Worm (Caenorhabditis elegans) whole organism, L4 larva: ENCODE measurements around the gene F33G12.3.
A peak's percentile ranks its signal among the peaks of the same experiment; 100 is the strongest.

Source experiments
- F44E2.7 ChIP-seq: fragments of 200-800 bp; sonication (Bioruptor generic); IDR thresholded peaks from 2 replicates; pipeline ENCODE4 v2.1.2; 2022; ENCODE audit warnings: missing genetic modification characterization, missing compliant biosample characterization
- T26A8.4 ChIP-seq: fragments of 200-800 bp; sonication (Bioruptor generic); IDR thresholded peaks from 2 replicates; pipeline ENCODE4 v1.3.6; 2022; ENCODE audit warnings: missing genetic modification characterization, missing compliant biosample characterization
- Y5F2A.4 ChIP-seq: fragments of 200-800 bp; sonication (Bioruptor generic); optimal IDR thresholded peaks from 2 replicates; lab custom pipeline; 2018; ENCODE audit warnings: mild to moderate bottlenecking, missing genetic modification characterization, missing compliant biosample characterization
- ZK337.2 ChIP-seq: fragments of 200-800 bp; sonication (Bioruptor generic); IDR thresholded peaks from 2 replicates; pipeline ENCODE4 v1.3.6; 2022; ENCODE audit warnings: missing genetic modification reagents, missing genetic modification characterization, missing compliant biosample characterization
- ZK546.5 ChIP-seq, 2 experiments: sonication (generic microtip); optimal IDR thresholded peaks; 2 replicates each; lab custom pipeline; 2017; ENCODE audit warnings: missing biosample characterization in 2 of 2, missing genetic modification characterization in 2 of 2
- aha-1 ChIP-seq: fragments of 150-350 bp; peaks from one replicate; lab custom pipeline; 2014; ENCODE audit warnings: missing biosample characterization, missing genetic modification characterization
- aly-2 ChIP-seq: sonication (generic microtip); optimal IDR thresholded peaks from 2 replicates; lab custom pipeline; 2018; ENCODE audit warnings: missing biosample characterization, missing genetic modification characterization
- ama-1 ChIP-seq: fragments of 150-350 bp; optimal IDR thresholded peaks from 2 replicates; lab custom pipeline; 2014; ENCODE audit warnings: inconsistent platforms, mixed read lengths
- arid-1 ChIP-seq: fragments of 200-800 bp; sonication (Bioruptor generic); conservative IDR thresholded peaks from 2 replicates; pipeline ENCODE4 v1.3.6; 2022; ENCODE audit warnings: missing genetic modification reagents, missing genetic modification characterization, missing compliant biosample characterization
- ceh-20 ChIP-seq: fragments of 200-800 bp; sonication (Bioruptor generic); IDR thresholded peaks from 2 replicates; pipeline ENCODE4 v1.3.6; 2022; ENCODE audit warnings: missing genetic modification reagents, missing genetic modification characterization, missing compliant biosample characterization
- ceh-32 ChIP-seq: sonication (generic microtip); optimal IDR thresholded peaks from 2 replicates; lab custom pipeline; 2016; ENCODE audit warnings: mild to moderate bottlenecking, missing genetic modification characterization, missing compliant biosample characterization; ENCODE audit not compliant: poor library complexity
- ces-1 ChIP-seq: fragments of 150-350 bp; sonication (generic microtip); optimal IDR thresholded peaks from 4 replicates; lab custom pipeline; 2014; ENCODE audit warnings: missing biosample characterization, missing genetic modification reagents, missing genetic modification characterization
- cey-2 ChIP-seq: sonication (generic microtip); optimal IDR thresholded peaks from 3 replicates; lab custom pipeline; 2017; ENCODE audit warnings: missing genetic modification characterization, mild to moderate bottlenecking, missing compliant biosample characterization, antibody characterized with exemption, borderline replicate concordance; ENCODE audit not compliant: insufficient read depth
- ctbp-1 ChIP-seq: fragments of 200-800 bp; sonication (Bioruptor generic); IDR thresholded peaks from 2 replicates; pipeline ENCODE4 v1.3.6; 2022; ENCODE audit warnings: missing genetic modification reagents, missing genetic modification characterization, missing compliant biosample characterization
- daf-12 ChIP-seq: fragments of 150-350 bp; optimal IDR thresholded peaks from 2 replicates; lab custom pipeline; 2014; ENCODE audit warnings: missing biosample characterization, missing genetic modification reagents, missing genetic modification characterization
- daf-19 ChIP-seq: fragments of 200-800 bp; sonication (Bioruptor generic); conservative IDR thresholded peaks from 2 replicates; pipeline ENCODE4 v1.3.6; 2022; ENCODE audit warnings: missing genetic modification characterization, missing compliant biosample characterization
- dmd-6 ChIP-seq: fragments of 200-800 bp; sonication (Bioruptor generic); IDR thresholded peaks from 2 replicates; pipeline ENCODE4 v1.3.6; 2022; ENCODE audit warnings: missing genetic modification reagents, missing genetic modification characterization, missing compliant biosample characterization
- duxl-1 ChIP-seq: sonication (generic microtip); optimal IDR thresholded peaks from 2 replicates; lab custom pipeline; 2016; ENCODE audit warnings: mild to moderate bottlenecking, missing genetic modification characterization, moderate library complexity, missing compliant biosample characterization; ENCODE audit not compliant: poor library complexity
- dve-1 ChIP-seq: sonication (generic microtip); optimal IDR thresholded peaks from 2 replicates; lab custom pipeline; 2017; ENCODE audit warnings: antibody characterized with exemption, mild to moderate bottlenecking, missing genetic modification characterization, missing compliant biosample characterization; ENCODE audit not compliant: insufficient read depth
- egl-27 ChIP-seq: sonication (generic microtip); optimal IDR thresholded peaks from 3 replicates; lab custom pipeline; 2017; ENCODE audit warnings: missing biosample characterization, missing genetic modification reagents, missing genetic modification characterization
- fkh-10 ChIP-seq: fragments of 150-350 bp; optimal IDR thresholded peaks from 2 replicates; lab custom pipeline; 2014; ENCODE audit warnings: missing biosample characterization, missing genetic modification reagents, missing genetic modification characterization
- fos-1 ChIP-seq: fragments of 150-350 bp; optimal IDR thresholded peaks from 2 replicates; lab custom pipeline; 2014; ENCODE audit warnings: missing biosample characterization, missing genetic modification characterization
- gei-8 ChIP-seq: fragments of 200-800 bp; sonication (Bioruptor generic); optimal IDR thresholded peaks from 2 replicates; lab custom pipeline; 2018; ENCODE audit warnings: mild to moderate bottlenecking, missing genetic modification characterization, missing compliant biosample characterization
- hlh-11 ChIP-seq: fragments of 200-800 bp; sonication (Bioruptor generic); optimal IDR thresholded peaks from 2 replicates; lab custom pipeline; 2018; ENCODE audit warnings: mild to moderate bottlenecking, missing genetic modification characterization, missing compliant biosample characterization
- hmg-1.1 ChIP-seq: fragments of 200-800 bp; sonication (Bioruptor generic); IDR thresholded peaks from 2 replicates; pipeline ENCODE4 v1.3.6; 2022; ENCODE audit warnings: missing genetic modification reagents, missing genetic modification characterization, missing compliant biosample characterization
- jun-1 ChIP-seq: fragments of 150-350 bp; optimal IDR thresholded peaks from 2 replicates; lab custom pipeline; 2014; ENCODE audit warnings: missing biosample characterization, missing genetic modification reagents, missing genetic modification characterization
- lsy-2 ChIP-seq, 2 experiments: fragments of 150-350 bp in 1 of 2; sonication (generic microtip) in 1 of 2; optimal IDR thresholded peaks; 2 replicates each; lab custom pipeline; 2014 to 2017; ENCODE audit warnings: missing biosample characterization in 2 of 2, missing genetic modification characterization in 2 of 2
- madf-5 ChIP-seq, 2 experiments: fragments of 200-800 bp; sonication (Bioruptor generic); IDR thresholded peaks; 2 replicates each; pipeline ENCODE4 v1.3.6; 2022; ENCODE audit warnings: missing compliant biosample characterization in 2 of 2, missing genetic modification characterization in 2 of 2
- madf-9 ChIP-seq: fragments of 200-800 bp; sonication (Bioruptor generic); conservative IDR thresholded peaks from 2 replicates; pipeline ENCODE4 v1.3.6; 2022; ENCODE audit warnings: missing genetic modification reagents, missing genetic modification characterization, missing compliant biosample characterization
- mep-1 ChIP-seq: fragments of 150-350 bp; sonication (generic microtip); optimal IDR thresholded peaks from 3 replicates; lab custom pipeline; 2014; ENCODE audit warnings: missing biosample characterization, missing genetic modification characterization
- mes-2 ChIP-seq: sonication (generic microtip); optimal IDR thresholded peaks from 2 replicates; lab custom pipeline; 2016; ENCODE audit warnings: missing genotype, mild to moderate bottlenecking, missing genetic modification characterization, missing compliant biosample characterization; ENCODE audit not compliant: poor library complexity, severe bottlenecking
- mxl-2 ChIP-seq: fragments of 200-800 bp; sonication (Bioruptor generic); conservative IDR thresholded peaks from 2 replicates; pipeline ENCODE4 v1.3.6; 2022; ENCODE audit warnings: missing genetic modification reagents, missing genetic modification characterization, missing compliant biosample characterization
- nhr-10 ChIP-seq: fragments of 150-350 bp; optimal IDR thresholded peaks from 2 replicates; lab custom pipeline; 2014; ENCODE audit warnings: missing biosample characterization, missing genetic modification characterization
- nhr-102 ChIP-seq: sonication (generic microtip); optimal IDR thresholded peaks from 2 replicates; lab custom pipeline; 2016; ENCODE audit warnings: mild to moderate bottlenecking, missing genetic modification characterization, moderate library complexity, missing compliant biosample characterization
- nhr-11 ChIP-seq: fragments of 150-350 bp; optimal IDR thresholded peaks from 2 replicates; lab custom pipeline; 2014; ENCODE audit warnings: missing biosample characterization, missing genetic modification characterization
- nhr-111 ChIP-seq: fragments of 200-800 bp; sonication (Bioruptor generic); optimal IDR thresholded peaks from 2 replicates; lab custom pipeline; 2018; ENCODE audit warnings: mild to moderate bottlenecking, missing genetic modification characterization, missing compliant biosample characterization
- nhr-41 ChIP-seq: fragments of 200-800 bp; sonication (Bioruptor generic); IDR thresholded peaks from 2 replicates; pipeline ENCODE4 v1.3.6; 2022; ENCODE audit warnings: missing genetic modification reagents, missing genetic modification characterization, missing compliant biosample characterization
- nhr-6 ChIP-seq: fragments of 150-350 bp; optimal IDR thresholded peaks from 2 replicates; lab custom pipeline; 2014; ENCODE audit warnings: missing biosample characterization, missing genetic modification characterization
- nhr-77 ChIP-seq: fragments of 150-350 bp; optimal IDR thresholded peaks from 2 replicates; lab custom pipeline; 2014; ENCODE audit warnings: missing biosample characterization, missing genetic modification characterization
- pqm-1 ChIP-seq: sonication (generic microtip); optimal IDR thresholded peaks from 2 replicates; lab custom pipeline; 2017; ENCODE audit warnings: missing biosample characterization, missing genetic modification characterization
- rbr-2 ChIP-seq: sonication (generic microtip); optimal IDR thresholded peaks from 2 replicates; lab custom pipeline; 2016; ENCODE audit warnings: missing genotype, missing genetic modification characterization, missing compliant biosample characterization
- set-16 ChIP-seq: fragments of 200-800 bp; sonication (Bioruptor generic); IDR thresholded peaks from 2 replicates; pipeline ENCODE4 v1.3.6; 2022; ENCODE audit warnings: missing genetic modification reagents, missing genetic modification characterization, missing compliant biosample characterization
- skn-1 ChIP-seq: fragments of 150-350 bp; optimal IDR thresholded peaks from 2 replicates; lab custom pipeline; 2014; ENCODE audit warnings: missing biosample characterization, missing genetic modification characterization
- snpc-1.2 ChIP-seq: fragments of 200-800 bp; sonication (Bioruptor generic); IDR thresholded peaks from 2 replicates; pipeline ENCODE4 v1.3.6; 2022; ENCODE audit warnings: missing genetic modification reagents, missing genetic modification characterization, missing compliant biosample characterization
- spr-1 ChIP-seq: sonication (generic microtip); optimal IDR thresholded peaks from 2 replicates; lab custom pipeline; 2016; ENCODE audit warnings: mild to moderate bottlenecking, missing genetic modification characterization, missing compliant biosample characterization
- spr-3 ChIP-seq: fragments of 200-800 bp; sonication (Bioruptor generic); optimal IDR thresholded peaks from 2 replicates; lab custom pipeline; 2018; ENCODE audit warnings: mild to moderate bottlenecking, missing genetic modification characterization, missing compliant biosample characterization
- tag-97 ChIP-seq: fragments of 200-800 bp; sonication (Bioruptor generic); IDR thresholded peaks from 2 replicates; pipeline ENCODE4 v1.3.6; 2022; ENCODE audit warnings: missing genetic modification characterization, missing compliant biosample characterization
- unc-39 ChIP-seq: sonication (generic microtip); optimal IDR thresholded peaks from 2 replicates; lab custom pipeline; 2017; ENCODE audit warnings: missing biosample characterization, missing genetic modification characterization
- unc-62 ChIP-seq, 3 experiments: fragments of 150-350 bp in 1 of 3; sonication (generic microtip); optimal IDR thresholded peaks in 2 of 3; peaks in 1 of 3; 1 replicate in 1 of 3; 2 replicates in 2 of 3; lab custom pipeline; 2014 to 2017; ENCODE audit warnings: missing biosample characterization in 3 of 3, missing genetic modification characterization in 3 of 3, missing genetic modification reagents in 3 of 3, missing genotype in 1 of 3
- zip-11 ChIP-seq: fragments of 200-800 bp; sonication (Bioruptor generic); IDR thresholded peaks from 2 replicates; pipeline ENCODE4 v1.3.6; 2022; ENCODE audit warnings: missing genetic modification characterization, missing compliant biosample characterization

The F33G12.3 gene

DNA sequence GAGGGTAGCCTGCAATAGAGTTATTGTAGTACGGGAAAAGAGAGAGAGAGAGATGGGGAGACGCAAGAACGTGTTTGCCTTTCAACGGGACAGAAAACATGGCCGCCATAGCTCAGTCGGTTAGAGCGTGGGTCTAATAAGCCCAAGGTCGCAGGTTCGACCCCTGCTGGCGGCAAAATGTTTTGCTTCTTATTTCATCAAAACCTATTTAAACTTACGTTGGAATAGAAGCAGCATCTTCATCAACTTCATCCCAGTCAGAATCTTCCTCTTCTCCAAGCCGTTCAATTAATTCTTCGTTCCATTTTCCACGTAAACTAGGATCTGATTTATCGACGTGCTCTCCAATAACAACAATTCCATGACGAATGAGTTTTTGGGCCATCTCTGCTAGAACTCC lies 1.2 kb downstream of the F33G12.3 start (continued):
- TF ChIP-seq F44E2.7 (GFP tag; lab: Robert Waterston, UW) (0 out of 2 replicates have a peak, but pooled peaks have one; percentile 50), nhr-6 (tag; lab: Kevin White, UChicago) (peak; percentile 60), madf-9 (GFP tag; lab: Robert Waterston, UW) (peak; percentile 74), aly-2 (no peak), nhr-41 (peak; percentile 81), ceh-32 (tag; lab: Kevin White, UChicago) (no peak), zip-11 (GFP tag; lab: Robert Waterston, UW) (peak; percentile 69; the same call in 1 of the 2 replicates), nhr-11 (tag; lab: Kevin White, UChicago) (peak; percentile 48), spr-3 (GFP tag; lab: Kevin White, UChicago) (peak; percentile 31), dmd-6 (GFP tag; lab: Robert Waterston, UW) (peak; percentile 68), lsy-2 (tag; optimal IDR thresholded peaks at IDR 0.05; lab: Kevin White, UChicago) (peak; percentile 29 to 70), nhr-10 (tag; lab: Kevin White, UChicago) (no peak), spr-1 (tag; lab: Kevin White, UChicago) (peak; percentile 75), daf-12 (tag; lab: Kevin White, UChicago) (no peak), jun-1 (tag; lab: Kevin White, UChicago) (peak; percentile 65), set-16 (GFP tag; lab: Robert Waterston, UW) (peak; percentile 48; the same call in 1 of the 2 replicates), ZK546.5 (tag; optimal IDR thresholded peaks at IDR 0.05; lab: Kevin White, UChicago) (no peak), fkh-10 (GFP tag; lab: Kevin White, UChicago) (no peak), gei-8 (GFP tag; lab: Kevin White, UChicago) (peak; percentile 68), pqm-1 (no peak), fos-1 (tag; lab: Kevin White, UChicago) (no peak), egl-27 (tag; lab: Kevin White, UChicago) (no peak), unc-39 (tag; lab: Kevin White, UChicago) (no peak), ZK337.2 (GFP tag; lab: Robert Waterston, UW) (no peak), ces-1 (no peak), madf-5 (GFP tag; IDR thresholded peaks at IDR 0.05; lab: Robert Waterston, UW) (peak in 1 of 2 experiments; percentile 52; a peak in 1 of 4 replicates), tag-97 (GFP tag; lab: Robert Waterston, UW) (no peak), rbr-2 (tag; lab: Kevin White, UChicago) (peak; percentile 46), nhr-111 (GFP tag; lab: Kevin White, UChicago) (peak; percentile 42), nhr-102 (tag; lab: Kevin White, UChicago) (peak; percentile 54), nhr-77 (peak; percentile 71), skn-1 (tag; lab: Kevin White, UChicago) (no peak), aha-1 (tag; lab: Kevin White, UChicago) (peak; percentile 98), ceh-20 (peak; percentile 70), cey-2 (no peak), unc-62 (GFP tag; optimal IDR thresholded peaks at IDR 0.05 in 1 of 2; lab: Kevin White, UChicago) (peak in 1 of 2 experiments; percentile 80), unc-62 (tag; optimal IDR thresholded peaks at IDR 0.05; lab: Kevin White, UChicago) (no peak), dve-1 (peak; percentile 26), ctbp-1 (GFP tag; lab: Robert Waterston, UW) (0 out of 2 replicates have a peak, but pooled peaks have one; percentile 41), ama-1 (no peak), T26A8.4 (GFP tag; lab: Robert Waterston, UW) (peak; percentile 84), duxl-1 (tag; lab: Kevin White, UChicago) (peak; percentile 78), arid-1 (GFP tag; lab: Robert Waterston, UW) (peak; percentile 84), mes-2 (tag; lab: Kevin White, UChicago) (peak; percentile 74), hlh-11 (tag; lab: Kevin White, UChicago) (peak; percentile 55), mxl-2 (GFP tag; lab: Robert Waterston, UW) (0 out of 2 replicates have a peak, but pooled peaks have one; percentile 31), mep-1 (tag; lab: Kevin White, UChicago) (peak; percentile 64), daf-19 (GFP tag; lab: Robert Waterston, UW) (peak; percentile 75; the same call in 1 of the 2 replicates), snpc-1.2 (GFP tag; lab: Robert Waterston, UW) (peak; percentile 87), Y5F2A.4 (GFP tag; lab: Kevin White, UChicago) (peak; percentile 80), hmg-1.1 (GFP tag; lab: Robert Waterston, UW) (peak; percentile 90)
